Worm (Caenorhabditis elegans): ENCODE data around the gene F21D9.8.
"Not testable (repeated sequence)": the region's sequence is repeated elsewhere in the genome, so short reads cannot be mapped to it uniquely, and the experiment has no call there.

- TF ChIP-seq W03F9.2, him-1, dao-5 (tag; optimal IDR thresholded peaks at IDR 0.05): not testable (repeated sequence)
These were observed 15.6 kb downstream of the F21D9.8 start, which contains the start of gene F21D9.1 for ce11 chrV:19264148-19264547.
